Fruit fly (Drosophila melanogaster): ENCODE results near the gene CG15824.
A peak's percentile ranks its signal among the peaks of the same experiment; 100 is the strongest.

CG15824 gene

dm6 chr2L:827516-828362 lies 57.2 kb downstream of the CG15824 start (continued):
- peak; percentile 94 for TF ChIP-seq sens (GFP tag)
- peak; percentile 46 for TF ChIP-seq org-1 (GFP tag; optimal IDR thresholded peaks at IDR 0.05)
- TF ChIP-seq Hr3 (GFP tag; optimal IDR thresholded peaks at IDR 0.05) = peak; percentile 44
- 0 out of 2 replicates have a peak, but pooled peaks have one; percentile 21 for TF ChIP-seq seq (GFP tag; IDR thresholded peaks at IDR 0.05)
- TF ChIP-seq CG32767 (GFP tag; IDR thresholded peaks at IDR 0.05) = peak; percentile 27; the same call in 1 of the 2 replicates
- no peak for TF ChIP-seq lov (optimal IDR thresholded peaks at IDR 0.05)
- 0 out of 3 replicates have a peak, but pooled peaks have one; percentile 17 for TF ChIP-seq lov (GFP tag; IDR thresholded peaks at IDR 0.05)
- peak; percentile 28 for TF ChIP-seq D19A (tag; optimal IDR thresholded peaks at IDR 0.05)
- TF ChIP-seq CG4854 (GFP tag; optimal IDR thresholded peaks at IDR 0.05) = peak; percentile 10
- peak; percentile 27 for TF ChIP-seq Kr (GFP tag; optimal IDR thresholded peaks at IDR 0.05)
- peak; percentile 66 for TF ChIP-seq CG18262 (tag; optimal IDR thresholded peaks at IDR 0.05)
- TF ChIP-seq CG15601 (tag; optimal IDR thresholded peaks at IDR 0.05) = peak; percentile 27
- no peak for TF ChIP-seq scrt (GFP tag; optimal IDR thresholded peaks at IDR 0.05)
- peak; percentile 48 for TF ChIP-seq fd64A (GFP tag; optimal IDR thresholded peaks at IDR 0.05)
- 0 out of 2 replicates have a peak, but pooled peaks have one; percentile 23 for TF ChIP-seq Awh (GFP tag; IDR thresholded peaks at IDR 0.05)
- peak; percentile 0 for TF ChIP-seq CG2116 (GFP tag; optimal IDR thresholded peaks at IDR 0.05)
- TF ChIP-seq sens-2 (GFP tag; IDR thresholded peaks at IDR 0.05) = peak; percentile 36; the same call in 1 of the 2 replicates
- TF ChIP-seq Lhr (GFP tag; optimal IDR thresholded peaks at IDR 0.05) = peak; percentile 36
- no peak for TF ChIP-seq HHEX (GFP tag; optimal IDR thresholded peaks at IDR 0.05)
- peak; percentile 11 for TF ChIP-seq CG9727 (GFP tag; optimal IDR thresholded peaks at IDR 0.05)
- TF ChIP-seq gsb-n (tag; optimal IDR thresholded peaks at IDR 0.05) = peak; percentile 65
- peak; percentile 56 for TF ChIP-seq Blimp-1 (GFP tag; optimal IDR thresholded peaks at IDR 0.05)
- peak; percentile 10 for TF ChIP-seq CG13775 (GFP tag; optimal IDR thresholded peaks at IDR 0.05)
- peak; percentile 47 for TF ChIP-seq CG2678 (tag; optimal IDR thresholded peaks at IDR 0.05)
- TF ChIP-seq bsh (GFP tag; optimal IDR thresholded peaks at IDR 0.05) = peak in 1 of 2 experiments; percentile 60
- TF ChIP-seq CG2712 (tag; optimal IDR thresholded peaks at IDR 0.05) = peak; percentile 63
- peak; percentile 33 for TF ChIP-seq CG8089 (GFP tag; optimal IDR thresholded peaks at IDR 0.05)
- peak; percentile 7 for TF ChIP-seq Bdp1 (GFP tag; optimal IDR thresholded peaks at IDR 0.05)
- no peak for TF ChIP-seq Hmx (GFP tag; optimal IDR thresholded peaks at IDR 0.05)
- no peak for TF ChIP-seq sc (optimal IDR thresholded peaks at IDR 0.05)
- TF ChIP-seq sc (GFP tag; optimal IDR thresholded peaks at IDR 0.05) = peak; percentile 69
- no peak for TF ChIP-seq hkb (optimal IDR thresholded peaks at IDR 0.05)
- peak; percentile 50; the same call in 1 of the 2 replicates for TF ChIP-seq hkb (GFP tag; IDR thresholded peaks at IDR 0.05)
- TF ChIP-seq Fer3 (tag; optimal IDR thresholded peaks at IDR 0.05) = no peak
- peak; percentile 30 for TF ChIP-seq CG4424 (GFP tag; optimal IDR thresholded peaks at IDR 0.05)
- TF ChIP-seq CG3407 (GFP tag; optimal IDR thresholded peaks at IDR 0.05) = peak; percentile 57
- TF ChIP-seq CG18619 (GFP tag; optimal IDR thresholded peaks at IDR 0.05) = peak; percentile 9
- TF ChIP-seq prd (optimal IDR thresholded peaks at IDR 0.05) = no peak
- peak; percentile 21; the same call in 1 of the 3 replicates for TF ChIP-seq prd (GFP tag; IDR thresholded peaks at IDR 0.05)
- no peak for TF ChIP-seq her (GFP tag; optimal IDR thresholded peaks at IDR 0.05)
- peak in 1 of 2 experiments; percentile 30 for TF ChIP-seq Eip74EF (GFP tag; optimal IDR thresholded peaks at IDR 0.05)
- no peak for TF ChIP-seq luna (GFP tag; optimal IDR thresholded peaks at IDR 0.05)
- 0 out of 2 replicates have a peak, but pooled peaks have one; percentile 4 for TF ChIP-seq CG6689 (GFP tag; IDR thresholded peaks at IDR 0.05)
- TF ChIP-seq Hsf (GFP tag; optimal IDR thresholded peaks at IDR 0.05) = peak; percentile 50
- TF ChIP-seq CG17328 (GFP tag; IDR thresholded peaks at IDR 0.05) = peak; percentile 61
- peak; percentile 7 for TF ChIP-seq Six4 (GFP tag; optimal IDR thresholded peaks at IDR 0.05)
- peak; percentile 23 for TF ChIP-seq CG8388 (GFP tag; optimal IDR thresholded peaks at IDR 0.05)
- TF ChIP-seq tna (GFP tag; IDR thresholded peaks at IDR 0.05; ENCODE audit: partially characterized antibody) = no peak
- TF ChIP-seq CG10209 (GFP tag; optimal IDR thresholded peaks at IDR 0.05) = peak; percentile 33
